Worm (Caenorhabditis elegans) whole organism, L4 larva: ENCODE measurements around the gene F57B1.9.

Experiments used
- F26F4.8 ChIP-seq: fragments of 200-800 bp; sonication (Bioruptor generic); conservative IDR thresholded peaks from 2 replicates; pipeline ENCODE4 v1.3.6; 2022; ENCODE audit warnings: missing genetic modification characterization, missing compliant biosample characterization
- F49E8.2 ChIP-seq: sonication (generic microtip); optimal IDR thresholded peaks from 2 replicates; lab custom pipeline; 2016; ENCODE audit warnings: missing compliant biosample characterization, mild to moderate bottlenecking, missing genetic modification characterization, borderline replicate concordance
- R02D3.7 ChIP-seq: fragments of 150-350 bp; sonication (generic microtip); optimal IDR thresholded peaks from 3 replicates; lab custom pipeline; 2014; ENCODE audit warnings: missing biosample characterization, missing genetic modification characterization
- Y105C5A.15 ChIP-seq: fragments of 200-800 bp; sonication (Bioruptor generic); IDR thresholded peaks from 2 replicates; pipeline ENCODE4 v1.3.6; 2022; ENCODE audit warnings: missing genetic modification characterization, missing compliant biosample characterization
- Y48G9A.11 ChIP-seq: fragments of 200-800 bp; sonication (Bioruptor generic); IDR thresholded peaks from 2 replicates; pipeline ENCODE4 v1.3.6; 2022; ENCODE audit warnings: missing genetic modification reagents, missing genetic modification characterization, missing compliant biosample characterization
- Y5F2A.4 ChIP-seq: fragments of 200-800 bp; sonication (Bioruptor generic); optimal IDR thresholded peaks from 2 replicates; lab custom pipeline; 2018; ENCODE audit warnings: mild to moderate bottlenecking, missing genetic modification characterization, missing compliant biosample characterization
- Y75B8A.6 ChIP-seq: fragments of 200-800 bp; sonication (Bioruptor generic); IDR thresholded peaks from 2 replicates; pipeline ENCODE4 v1.3.6; 2022; ENCODE audit warnings: missing genetic modification reagents, missing genetic modification characterization, missing compliant biosample characterization
- aha-1 ChIP-seq: fragments of 150-350 bp; peaks from one replicate; lab custom pipeline; 2014; ENCODE audit warnings: missing biosample characterization, missing genetic modification characterization
- aly-2 ChIP-seq: sonication (generic microtip); optimal IDR thresholded peaks from 2 replicates; lab custom pipeline; 2018; ENCODE audit warnings: missing biosample characterization, missing genetic modification characterization
- ama-1 ChIP-seq: fragments of 150-350 bp; optimal IDR thresholded peaks from 2 replicates; lab custom pipeline; 2014; ENCODE audit warnings: inconsistent platforms, mixed read lengths
- attf-4 ChIP-seq: sonication (generic microtip); optimal IDR thresholded peaks from 3 replicates; lab custom pipeline; 2017; ENCODE audit warnings: missing biosample characterization, missing genetic modification characterization
- ceh-20 ChIP-seq: fragments of 200-800 bp; sonication (Bioruptor generic); IDR thresholded peaks from 2 replicates; pipeline ENCODE4 v1.3.6; 2022; ENCODE audit warnings: missing genetic modification reagents, missing genetic modification characterization, missing compliant biosample characterization
- ceh-44 ChIP-seq: fragments of 200-800 bp; sonication (Bioruptor generic); IDR thresholded peaks from 2 replicates; pipeline ENCODE4 v1.3.6; 2022; ENCODE audit warnings: missing genetic modification reagents, missing genetic modification characterization, missing compliant biosample characterization
- ces-1 ChIP-seq: fragments of 150-350 bp; sonication (generic microtip); optimal IDR thresholded peaks from 4 replicates; lab custom pipeline; 2014; ENCODE audit warnings: missing biosample characterization, missing genetic modification reagents, missing genetic modification characterization
- cey-2 ChIP-seq: sonication (generic microtip); optimal IDR thresholded peaks from 3 replicates; lab custom pipeline; 2017; ENCODE audit warnings: missing genetic modification characterization, mild to moderate bottlenecking, missing compliant biosample characterization, antibody characterized with exemption, borderline replicate concordance; ENCODE audit not compliant: insufficient read depth
- ctbp-1 ChIP-seq: fragments of 200-800 bp; sonication (Bioruptor generic); IDR thresholded peaks from 2 replicates; pipeline ENCODE4 v1.3.6; 2022; ENCODE audit warnings: missing genetic modification reagents, missing genetic modification characterization, missing compliant biosample characterization
- daf-16 ChIP-seq, 3 experiments: sonication (generic microtip); optimal IDR thresholded peaks; 2 replicates each; lab custom pipeline; 2016 to 2017; ENCODE audit warnings: missing genetic modification characterization in 3 of 3, missing genetic modification reagents in 3 of 3, mild to moderate bottlenecking in 2 of 3, missing compliant biosample characterization in 2 of 3, missing biosample characterization in 1 of 3, moderate library complexity in 1 of 3
- daf-19 ChIP-seq: fragments of 200-800 bp; sonication (Bioruptor generic); conservative IDR thresholded peaks from 2 replicates; pipeline ENCODE4 v1.3.6; 2022; ENCODE audit warnings: missing genetic modification characterization, missing compliant biosample characterization
- daf-8 ChIP-seq: fragments of 200-800 bp; sonication (Bioruptor generic); IDR thresholded peaks from 2 replicates; pipeline ENCODE4 v1.3.6; 2022; ENCODE audit warnings: missing genetic modification characterization, missing compliant biosample characterization
- dmd-6 ChIP-seq: fragments of 200-800 bp; sonication (Bioruptor generic); IDR thresholded peaks from 2 replicates; pipeline ENCODE4 v1.3.6; 2022; ENCODE audit warnings: missing genetic modification reagents, missing genetic modification characterization, missing compliant biosample characterization
- dmd-8 ChIP-seq: fragments of 200-800 bp; sonication (Bioruptor generic); IDR thresholded peaks from 2 replicates; pipeline ENCODE4 v1.3.6; 2022; ENCODE audit warnings: missing genetic modification characterization, missing compliant biosample characterization
- dpl-1 ChIP-seq: fragments of 150-350 bp; optimal IDR thresholded peaks from 2 replicates; lab custom pipeline; 2014; ENCODE audit warnings: missing biosample characterization, missing genetic modification reagents, missing genetic modification characterization
- egl-43 ChIP-seq: fragments of 200-800 bp; sonication (Bioruptor generic); IDR thresholded peaks from 2 replicates; pipeline ENCODE4 v1.3.6; 2022; ENCODE audit warnings: missing genetic modification reagents, missing genetic modification characterization, missing compliant biosample characterization
- hlh-11 ChIP-seq: fragments of 200-800 bp; sonication (Bioruptor generic); optimal IDR thresholded peaks from 2 replicates; lab custom pipeline; 2018; ENCODE audit warnings: mild to moderate bottlenecking, missing genetic modification characterization, missing compliant biosample characterization
- jun-1 ChIP-seq: fragments of 150-350 bp; optimal IDR thresholded peaks from 2 replicates; lab custom pipeline; 2014; ENCODE audit warnings: missing biosample characterization, missing genetic modification reagents, missing genetic modification characterization
- lin-29 ChIP-seq: fragments of 200-800 bp; sonication (Bioruptor generic); IDR thresholded peaks from 2 replicates; pipeline ENCODE4 v1.3.6; 2022; ENCODE audit warnings: missing genetic modification reagents, missing genetic modification characterization, missing compliant biosample characterization
- lin-39 ChIP-seq: fragments of 150-350 bp; optimal IDR thresholded peaks from 2 replicates; lab custom pipeline; 2014; ENCODE audit warnings: missing biosample characterization, missing genetic modification reagents, missing genetic modification characterization
- lir-3 ChIP-seq: sonication (generic microtip); optimal IDR thresholded peaks from 2 replicates; lab custom pipeline; 2016; ENCODE audit warnings: mild to moderate bottlenecking, missing genetic modification characterization, missing compliant biosample characterization
- mdl-1 ChIP-seq, 2 experiments: fragments of 150-350 bp in 1 of 2; sonication (generic microtip) in 1 of 2; optimal IDR thresholded peaks; 2 replicates each; lab custom pipeline; 2014 to 2017; ENCODE audit warnings: missing biosample characterization in 2 of 2, missing genetic modification characterization in 2 of 2
- mdt-29 ChIP-seq: fragments of 200-800 bp; sonication (Bioruptor generic); IDR thresholded peaks from 2 replicates; pipeline ENCODE4 v1.3.6; 2022; ENCODE audit warnings: missing genetic modification reagents, missing genetic modification characterization, missing compliant biosample characterization
- mes-2 ChIP-seq: sonication (generic microtip); optimal IDR thresholded peaks from 2 replicates; lab custom pipeline; 2016; ENCODE audit warnings: missing genotype, mild to moderate bottlenecking, missing genetic modification characterization, missing compliant biosample characterization; ENCODE audit not compliant: poor library complexity, severe bottlenecking
- mxl-2 ChIP-seq: fragments of 200-800 bp; sonication (Bioruptor generic); conservative IDR thresholded peaks from 2 replicates; pipeline ENCODE4 v1.3.6; 2022; ENCODE audit warnings: missing genetic modification reagents, missing genetic modification characterization, missing compliant biosample characterization
- nhr-102 ChIP-seq: sonication (generic microtip); optimal IDR thresholded peaks from 2 replicates; lab custom pipeline; 2016; ENCODE audit warnings: mild to moderate bottlenecking, missing genetic modification characterization, moderate library complexity, missing compliant biosample characterization
- nhr-111 ChIP-seq: fragments of 200-800 bp; sonication (Bioruptor generic); optimal IDR thresholded peaks from 2 replicates; lab custom pipeline; 2018; ENCODE audit warnings: mild to moderate bottlenecking, missing genetic modification characterization, missing compliant biosample characterization
- nhr-41 ChIP-seq: fragments of 200-800 bp; sonication (Bioruptor generic); IDR thresholded peaks from 2 replicates; pipeline ENCODE4 v1.3.6; 2022; ENCODE audit warnings: missing genetic modification reagents, missing genetic modification characterization, missing compliant biosample characterization
- nhr-6 ChIP-seq: fragments of 150-350 bp; optimal IDR thresholded peaks from 2 replicates; lab custom pipeline; 2014; ENCODE audit warnings: missing biosample characterization, missing genetic modification characterization
- pqm-1 ChIP-seq: sonication (generic microtip); optimal IDR thresholded peaks from 2 replicates; lab custom pipeline; 2017; ENCODE audit warnings: missing biosample characterization, missing genetic modification characterization
- rbr-2 ChIP-seq: sonication (generic microtip); optimal IDR thresholded peaks from 2 replicates; lab custom pipeline; 2016; ENCODE audit warnings: missing genotype, missing genetic modification characterization, missing compliant biosample characterization
- saeg-2 ChIP-seq: fragments of 200-800 bp; sonication (Bioruptor generic); IDR thresholded peaks from 2 replicates; pipeline ENCODE4 v1.3.6; 2022; ENCODE audit warnings: missing genetic modification reagents, missing genetic modification characterization, missing compliant biosample characterization
- tag-97 ChIP-seq: fragments of 200-800 bp; sonication (Bioruptor generic); IDR thresholded peaks from 2 replicates; pipeline ENCODE4 v1.3.6; 2022; ENCODE audit warnings: missing genetic modification characterization, missing compliant biosample characterization
- unc-62 ChIP-seq, 3 experiments: fragments of 150-350 bp in 1 of 3; sonication (generic microtip); optimal IDR thresholded peaks in 2 of 3; peaks in 1 of 3; 1 replicate in 1 of 3; 2 replicates in 2 of 3; lab custom pipeline; 2014 to 2017; ENCODE audit warnings: missing biosample characterization in 3 of 3, missing genetic modification characterization in 3 of 3, missing genetic modification reagents in 3 of 3, missing genotype in 1 of 3

Gene F57B1.9

DNA sequence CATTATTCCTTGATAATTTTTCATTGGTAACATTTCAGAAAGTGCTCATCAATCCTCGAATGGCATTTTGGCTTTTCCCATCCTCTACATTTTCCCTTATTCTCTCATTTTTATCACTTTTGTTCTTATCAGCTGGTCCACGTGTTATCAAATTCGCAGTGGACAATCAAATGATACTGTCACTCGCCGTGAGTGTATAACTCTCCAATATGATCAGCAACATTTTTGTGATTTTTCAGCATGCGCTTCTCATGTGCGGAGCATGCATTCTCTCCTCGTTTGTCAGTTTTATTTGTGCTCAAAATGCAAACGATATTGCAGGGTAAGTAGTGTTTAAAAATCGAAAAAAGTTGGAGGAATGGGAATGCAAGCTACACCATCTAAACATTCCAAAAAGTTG lies 14.9 kb upstream of the F57B1.9 start (continued):
- no peak for TF ChIP-seq dpl-1 (GFP tag; lab: Kevin White, UChicago)
- TF ChIP-seq hlh-11 (tag; lab: Kevin White, UChicago), result peak; percentile 94
- TF ChIP-seq nhr-41, result no peak
- TF ChIP-seq tag-97 (GFP tag; lab: Robert Waterston, UW), result no peak
- no peak for TF ChIP-seq daf-16 (GFP tag; optimal IDR thresholded peaks at IDR 0.05; lab: Kevin White, UChicago)
- TF ChIP-seq daf-16 (tag; optimal IDR thresholded peaks at IDR 0.05; lab: Kevin White, UChicago), result peak; percentile 92
- no peak for TF ChIP-seq ceh-44 (GFP tag; lab: Robert Waterston, UW)
- no peak for TF ChIP-seq Y5F2A.4 (GFP tag; lab: Kevin White, UChicago)
- no peak for TF ChIP-seq Y105C5A.15
- no peak for TF ChIP-seq aly-2
- peak; percentile 98 for TF ChIP-seq pqm-1 (tag; lab: Kevin White, UChicago)
- no peak for TF ChIP-seq nhr-102
- no peak for TF ChIP-seq lin-29 (GFP tag; lab: Robert Waterston, UW)
- TF ChIP-seq nhr-111 (GFP tag; lab: Kevin White, UChicago), result no peak
- TF ChIP-seq lin-39 (tag; lab: Kevin White, UChicago), result no peak
- no peak for TF ChIP-seq F49E8.2 (tag; lab: Kevin White, UChicago)
- peak; percentile 90 for TF ChIP-seq nhr-6 (tag; lab: Kevin White, UChicago)
- no peak for TF ChIP-seq dmd-8
- TF ChIP-seq ces-1 (GFP tag; lab: Kevin White, UChicago), result no peak
- 0 out of 2 replicates have a peak, but pooled peaks have one; percentile 15 for TF ChIP-seq saeg-2
- no peak for TF ChIP-seq jun-1 (tag; lab: Kevin White, UChicago)
- TF ChIP-seq cey-2 (tag; lab: Kevin White, UChicago), result no peak
- peak; percentile 99 for TF ChIP-seq mxl-2
- peak; percentile 98 for TF ChIP-seq dmd-6
- TF ChIP-seq egl-43 (GFP tag; lab: Robert Waterston, UW), result no peak
- no peak for TF ChIP-seq mes-2 (tag; lab: Kevin White, UChicago)
- no peak for TF ChIP-seq daf-8 (GFP tag; lab: Robert Waterston, UW)
- TF ChIP-seq ceh-20 (GFP tag; lab: Robert Waterston, UW), result no peak
- TF ChIP-seq daf-19, result no peak
- TF ChIP-seq Y48G9A.11 (GFP tag; lab: Robert Waterston, UW), result no peak
- no peak for TF ChIP-seq R02D3.7 (tag; lab: Kevin White, UChicago)
- no peak for TF ChIP-seq Y75B8A.6 (GFP tag; lab: Robert Waterston, UW)
- TF ChIP-seq unc-62 (GFP tag; optimal IDR thresholded peaks at IDR 0.05 in 1 of 2; lab: Kevin White, UChicago), result peak; percentile 20 to 90
- TF ChIP-seq unc-62 (tag; optimal IDR thresholded peaks at IDR 0.05; lab: Kevin White, UChicago), result no peak
- no peak for TF ChIP-seq F26F4.8
- no peak for TF ChIP-seq lir-3 (tag; lab: Kevin White, UChicago)

- no peak for TF ChIP-seq ctbp-1 (GFP tag; lab: Robert Waterston, UW)
- peak; percentile 63 for TF ChIP-seq aha-1 (tag; lab: Kevin White, UChicago)
- TF ChIP-seq, all 104 proteins: peak for 1
Measured at ce11 chrV:13209567-13209966, 11.8 kb upstream of the F57B1.9 start, which contains the start of gene F57B1.6. F57B1.6 (plus strand) TSS chrV:13209645.

- no peak for TF ChIP-seq egl-43 (GFP tag; lab: Robert Waterston, UW)
- TF ChIP-seq attf-4 (tag; lab: Kevin White, UChicago), result no peak
- no peak for TF ChIP-seq mdl-1 (tag; optimal IDR thresholded peaks at IDR 0.05; lab: Kevin White, UChicago)
- TF ChIP-seq Y105C5A.15, result no peak
- TF ChIP-seq rbr-2 (tag; lab: Kevin White, UChicago), result no peak
- TF ChIP-seq mdt-29 (GFP tag; lab: Robert Waterston, UW), result no peak
- TF ChIP-seq ctbp-1 (GFP tag; lab: Robert Waterston, UW), result no peak
- no peak for TF ChIP-seq daf-19
- TF ChIP-seq ama-1 (lab: Kevin White, UChicago), result no peak
- no peak for TF ChIP-seq nhr-41
Measured at ce11 chrV:13207426-13207825, 9.7 kb upstream of the F57B1.9 start, which contains the start of gene F57B1.5. F57B1.5 (plus strand) TSS chrV:13207726.
